Worm (Caenorhabditis elegans): ENCODE measurements around the gene str-41.

DNA sequence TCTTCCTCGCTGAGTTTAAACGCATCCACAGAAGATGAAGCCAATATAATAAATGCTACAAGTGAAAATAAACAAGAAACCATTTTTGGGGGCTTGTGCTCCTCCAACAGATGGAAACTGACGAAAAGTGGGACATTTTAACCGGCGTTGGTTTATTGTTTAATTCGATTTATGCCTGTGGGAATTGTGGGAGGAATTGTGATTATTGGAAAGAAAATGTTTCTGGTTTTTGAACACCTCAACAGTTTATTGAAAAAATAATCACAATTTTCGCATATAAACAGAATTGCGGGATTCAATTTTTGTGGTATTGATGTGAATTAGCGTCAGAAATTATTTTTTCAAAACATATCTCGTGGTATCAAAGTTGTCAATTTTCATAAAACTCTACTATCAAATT is 42.4 kb downstream of the str-41 start, which contains the start of gene try-8:
- TF ChIP-seq ztf-29 (GFP tag; IDR thresholded peaks at IDR 0.05) (no peak), flt-1 (GFP tag; IDR thresholded peaks at IDR 0.05) (no peak), T22C8.4 (GFP tag; IDR thresholded peaks at IDR 0.05) (no peak)
